Worm (Caenorhabditis elegans) whole organism, late embryonic: Measurements from ENCODE around the gene Y116A8C.29.

Experiments
- ama-1 ChIP-seq: fragments of 150-350 bp; optimal IDR thresholded peaks from 2 replicates; lab custom pipeline; 2014
- ceh-6 ChIP-seq: fragments of 200-800 bp; sonication (Bioruptor generic); optimal IDR thresholded peaks from 2 replicates; lab custom pipeline; 2018; ENCODE audit warnings: mild to moderate bottlenecking, missing genetic modification characterization, missing compliant biosample characterization
- nfya-1 ChIP-seq: sonication (generic microtip); optimal IDR thresholded peaks from 2 replicates; lab custom pipeline; 2017; ENCODE audit warnings: missing genetic modification characterization, mild to moderate bottlenecking, missing compliant biosample characterization, antibody characterized with exemption, moderate library complexity
- pha-4 ChIP-seq: fragments of 150-350 bp; optimal IDR thresholded peaks from 2 replicates; lab custom pipeline; 2018; ENCODE audit warnings: missing biosample characterization, missing genetic modification reagents, missing genetic modification characterization
- sox-4 ChIP-seq: sonication (generic microtip); optimal IDR thresholded peaks from 2 replicates; lab custom pipeline; 2017; ENCODE audit warnings: mild to moderate bottlenecking, missing genetic modification characterization, inconsistent platforms, missing compliant biosample characterization
- syd-9 ChIP-seq: sonication (generic microtip); optimal IDR thresholded peaks from 2 replicates; lab custom pipeline; 2016; ENCODE audit warnings: mild to moderate bottlenecking, missing genetic modification characterization, moderate library complexity, missing compliant biosample characterization
- tbx-2 ChIP-seq: sonication (generic microtip); optimal IDR thresholded peaks from 2 replicates; lab custom pipeline; 2016; ENCODE audit warnings: missing genetic modification characterization, missing compliant biosample characterization
- unc-86 ChIP-seq: sonication (generic microtip); optimal IDR thresholded peaks from 2 replicates; lab custom pipeline; 2016; ENCODE audit warnings: missing genetic modification characterization, missing compliant biosample characterization

DNA sequence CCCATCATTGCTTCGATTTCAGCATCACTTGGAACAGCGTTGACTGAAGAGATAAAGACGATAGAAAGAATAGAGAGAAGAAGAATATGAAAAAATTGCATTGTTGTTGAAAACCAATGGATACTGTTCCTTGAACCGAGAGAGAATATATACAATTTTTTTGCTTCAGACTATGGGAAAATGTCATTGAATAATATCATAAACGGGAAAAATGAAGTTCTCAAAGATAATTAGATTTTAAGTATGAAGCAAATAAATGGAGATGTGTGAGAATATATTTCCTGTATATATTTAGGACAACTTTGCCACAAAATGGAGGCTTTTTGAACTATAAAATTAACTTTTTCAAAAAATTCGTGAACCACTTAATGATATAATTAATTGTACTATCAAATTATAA, 35.8 kb upstream of the Y116A8C.29 start, which contains the start of gene Y116A8C.44:
- TF ChIP-seq sox-4 (tag; lab: Kevin White, UChicago) (no peak), syd-9 (tag; lab: Kevin White, UChicago) (no peak), tbx-2 (no peak), pha-4 (tag; lab: Kevin White, UChicago) (no peak), ama-1 (lab: Kevin White, UChicago) (no peak), ceh-6 (GFP tag; lab: Kevin White, UChicago) (no peak), unc-86 (tag; lab: Kevin White, UChicago) (no peak), nfya-1 (no peak)
